Worm (Caenorhabditis elegans) whole organism, mixed stage, embryonic: ENCODE results near the gene T05H4.15.

Source experiments
- elt-1 ChIP-seq: sonication (generic microtip); optimal IDR thresholded peaks from 2 replicates; lab custom pipeline; 2017; ENCODE audit warnings: missing genetic modification characterization, mild to moderate bottlenecking, missing compliant biosample characterization, antibody characterized with exemption, moderate library complexity, borderline replicate concordance; ENCODE audit not compliant: insufficient read depth
- elt-3 ChIP-seq: fragments of 150-350 bp; optimal IDR thresholded peaks from 2 replicates; lab custom pipeline; 2014; ENCODE audit warnings: missing biosample characterization, missing genetic modification characterization
- hlh-1 ChIP-seq: fragments of 150-350 bp; optimal IDR thresholded peaks from 2 replicates; lab custom pipeline; 2014; ENCODE audit warnings: missing biosample characterization, missing genetic modification reagents, missing genetic modification characterization
- lin-13 ChIP-seq: fragments of 150-350 bp; optimal IDR thresholded peaks from 2 replicates; lab custom pipeline; 2014; ENCODE audit warnings: missing biosample characterization, missing genetic modification characterization
- sptf-1 ChIP-seq: sonication (generic microtip); optimal IDR thresholded peaks from 2 replicates; lab custom pipeline; 2017; ENCODE audit warnings: mild to moderate bottlenecking, missing genetic modification characterization, moderate library complexity, missing compliant biosample characterization
- zip-8 ChIP-seq: fragments of 150-350 bp; optimal IDR thresholded peaks from 2 replicates; lab custom pipeline; 2014; ENCODE audit warnings: missing biosample characterization, missing genetic modification characterization

- TF ChIP-seq lin-13 (tag; lab: Kevin White, UChicago) = peak; percentile 9
- TF ChIP-seq hlh-1 (tag; lab: Kevin White, UChicago) = peak; percentile 2
- TF ChIP-seq sptf-1 (tag; lab: Kevin White, UChicago) = no peak
- TF ChIP-seq elt-3 = no peak
- TF ChIP-seq zip-8 (tag; lab: Kevin White, UChicago) = no peak
- no peak for TF ChIP-seq elt-1
Observed at ce11 chrV:6433446-6434178, 7.9 kb downstream of the T05H4.15 start, which contains the start of the genes gad-1 and erfa-1.
